Worm (Caenorhabditis elegans): ENCODE measurements around the gene F10E9.4.

DNA sequence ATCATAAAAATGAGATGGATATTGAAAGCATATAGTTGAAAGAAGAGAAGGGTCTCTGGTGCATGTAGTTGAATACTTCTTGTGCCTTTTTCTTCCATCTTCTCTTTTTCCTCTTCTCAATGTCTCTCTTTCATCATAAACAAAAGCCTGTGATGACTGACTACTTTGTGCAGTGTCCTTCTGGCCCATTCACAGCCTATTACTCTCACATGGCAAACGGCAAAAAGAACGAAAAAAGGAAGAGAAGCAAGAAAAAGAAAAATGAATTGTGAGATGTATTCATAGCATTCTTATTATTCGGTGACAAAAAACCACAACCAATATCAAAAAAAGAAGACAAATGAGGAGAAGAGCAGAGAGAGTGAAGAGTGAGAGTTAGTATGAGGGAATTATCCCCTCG lies 12.9 kb downstream of the F10E9.4 start:
- TF ChIP-seq ama-1 (optimal IDR thresholded peaks at IDR 0.05) (no peak), aly-1 (tag; optimal IDR thresholded peaks at IDR 0.05) (no peak), ceh-36 (tag; optimal IDR thresholded peaks at IDR 0.05) (no peak), hmg-4 (GFP tag; optimal IDR thresholded peaks at IDR 0.05) (no peak), tbx-11 (GFP tag; IDR thresholded peaks at IDR 0.05) (no peak)

Measured in whole organism, early embryonic.